Fruit fly (Drosophila melanogaster): ENCODE data around the gene fan.

Gene fan

DNA sequence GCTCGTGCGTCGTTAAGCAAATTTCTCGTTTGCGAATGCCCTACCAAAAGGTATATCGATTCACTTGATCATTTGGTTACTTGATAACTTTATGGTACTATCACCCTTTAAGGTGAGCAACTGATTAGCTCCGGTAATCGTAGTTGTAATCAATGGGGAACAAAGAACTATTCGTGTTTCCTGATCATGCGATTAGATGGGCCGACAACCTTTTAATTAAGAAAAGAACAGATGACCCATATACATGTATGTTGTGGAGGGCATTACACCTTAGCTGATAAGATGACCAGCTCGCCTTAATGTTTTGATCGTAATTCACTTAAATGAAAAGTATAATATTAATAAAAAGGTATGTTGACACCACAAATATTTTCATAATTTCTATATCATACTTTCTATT lies 35.6 kb upstream of the fan start:
- TF ChIP-seq CG4496 (GFP tag; IDR thresholded peaks at IDR 0.05) = no peak
- TF ChIP-seq CG15710 (tag; optimal IDR thresholded peaks at IDR 0.05) = no peak
- TF ChIP-seq fd96Ca (GFP tag; IDR thresholded peaks at IDR 0.05) = no peak
- TF ChIP-seq gl (tag; optimal IDR thresholded peaks at IDR 0.05) = no peak
- no peak for TF ChIP-seq Snoo (tag; optimal IDR thresholded peaks at IDR 0.05)
- TF ChIP-seq CG8301 (tag; optimal IDR thresholded peaks at IDR 0.05) = peak; percentile 33
- TF ChIP-seq CG14655 (GFP tag; optimal IDR thresholded peaks at IDR 0.05) = peak; percentile 37
- no peak for TF ChIP-seq CG9948 (tag; optimal IDR thresholded peaks at IDR 0.05)

DNA sequence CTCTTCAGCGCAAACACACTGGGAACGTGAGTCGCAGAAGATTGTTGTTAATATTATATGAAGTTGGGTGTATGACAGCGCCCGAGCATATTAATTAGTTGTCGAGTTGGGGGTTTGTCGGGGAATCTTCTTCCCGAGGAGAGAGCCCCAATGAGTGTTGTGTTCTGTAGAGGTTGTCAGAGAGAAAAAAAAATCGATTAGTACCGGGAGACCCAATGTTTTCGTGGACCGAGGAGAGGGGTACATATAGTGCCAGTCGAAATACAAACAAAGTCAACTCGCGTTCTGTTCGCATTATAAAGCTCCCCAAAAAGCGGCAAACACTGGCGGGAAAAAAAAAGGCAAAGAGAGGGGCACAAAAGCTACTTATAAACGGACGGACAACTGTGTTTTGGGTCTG lies 35.1 kb upstream of the fan start:
- TF ChIP-seq CG9948 (tag; optimal IDR thresholded peaks at IDR 0.05) (no peak), fd96Ca (GFP tag; IDR thresholded peaks at IDR 0.05) (no peak), CG14655 (GFP tag; optimal IDR thresholded peaks at IDR 0.05) (no peak), CG8159 (tag; optimal IDR thresholded peaks at IDR 0.05) (no peak), CG10348 (GFP tag; IDR thresholded peaks at IDR 0.05) (no peak)

DNA sequence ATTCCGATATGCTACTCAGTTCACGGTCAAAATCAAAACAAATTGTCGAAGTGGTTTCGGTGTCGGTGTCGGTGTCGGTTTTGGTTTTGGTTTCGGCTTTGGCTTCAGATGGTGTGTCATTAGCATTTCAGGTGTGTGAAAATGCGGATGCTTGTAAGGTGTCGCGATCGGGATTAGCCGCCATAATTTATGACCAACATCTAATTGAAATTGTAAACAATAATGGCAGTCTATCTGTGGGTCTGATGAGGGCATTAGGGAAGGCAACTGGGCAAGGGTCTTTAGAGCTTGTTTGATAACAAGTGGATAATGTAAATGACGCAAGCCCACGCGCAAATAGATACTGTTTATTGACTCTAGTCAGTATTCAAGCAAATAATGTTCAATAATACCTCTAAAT lies 34.0 kb upstream of the fan start:
- TF ChIP-seq CG13204 (GFP tag; optimal IDR thresholded peaks at IDR 0.05) = no peak
- no peak for TF ChIP-seq D1 (tag; optimal IDR thresholded peaks at IDR 0.05)
- TF ChIP-seq Snoo (tag; optimal IDR thresholded peaks at IDR 0.05) = no peak
- no peak for TF ChIP-seq CG4496 (GFP tag; IDR thresholded peaks at IDR 0.05)
- no peak for TF ChIP-seq CG32121 (GFP tag; IDR thresholded peaks at IDR 0.05)
- TF ChIP-seq EcR (GFP tag; optimal IDR thresholded peaks at IDR 0.05) = no peak
- TF ChIP-seq CG14655 (GFP tag; optimal IDR thresholded peaks at IDR 0.05) = no peak
- no peak for TF ChIP-seq CG34367 (tag; optimal IDR thresholded peaks at IDR 0.05)
- no peak for TF ChIP-seq gl (tag; optimal IDR thresholded peaks at IDR 0.05)
- TF ChIP-seq Ets98B (GFP tag; IDR thresholded peaks at IDR 0.05) = no peak
- no peak for TF ChIP-seq CG9948 (tag; optimal IDR thresholded peaks at IDR 0.05)
- no peak for TF ChIP-seq Pif1B (GFP tag; optimal IDR thresholded peaks at IDR 0.05)
- TF ChIP-seq CG12605 (GFP tag; IDR thresholded peaks at IDR 0.05) = no peak
- no peak for TF ChIP-seq CG10348 (GFP tag; IDR thresholded peaks at IDR 0.05)
- no peak for TF ChIP-seq rn (GFP tag; IDR thresholded peaks at IDR 0.05)
- TF ChIP-seq Pif1A (GFP tag; optimal IDR thresholded peaks at IDR 0.05) = no peak
- TF ChIP-seq fd96Ca (GFP tag; IDR thresholded peaks at IDR 0.05) = no peak
- no peak for TF ChIP-seq CG8159 (tag; optimal IDR thresholded peaks at IDR 0.05)
- TF ChIP-seq CG17806 (tag; optimal IDR thresholded peaks at IDR 0.05) = no peak
- no peak for TF ChIP-seq CG8301 (tag; optimal IDR thresholded peaks at IDR 0.05)

DNA sequence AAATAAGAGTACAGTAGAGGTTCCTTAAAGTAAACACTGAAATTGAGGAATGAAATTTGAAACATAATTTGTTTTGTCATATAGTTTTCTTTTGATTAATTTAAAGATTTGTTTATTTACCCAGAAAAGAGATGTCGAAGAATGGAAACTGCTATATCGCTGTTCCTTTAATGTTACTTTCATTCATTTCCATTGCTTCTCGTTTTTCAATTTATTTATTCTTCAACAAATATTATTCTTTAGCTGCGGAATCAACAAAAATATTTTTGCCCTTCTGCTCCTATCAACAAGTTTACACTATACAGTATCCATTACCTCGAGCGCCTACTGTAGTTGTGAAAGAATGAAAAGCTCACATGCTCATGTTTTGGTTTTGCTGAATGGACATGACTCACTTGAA lies 32.8 kb upstream of the fan start:
- TF ChIP-seq CG14655 (GFP tag; optimal IDR thresholded peaks at IDR 0.05) (peak; percentile 24), Pif1A (GFP tag; optimal IDR thresholded peaks at IDR 0.05) (peak; percentile 16), CG17806 (tag; optimal IDR thresholded peaks at IDR 0.05) (peak; percentile 28), CG9948 (tag; optimal IDR thresholded peaks at IDR 0.05) (peak; percentile 29), CG8301 (tag; optimal IDR thresholded peaks at IDR 0.05) (peak; percentile 10), Pif1B (GFP tag; optimal IDR thresholded peaks at IDR 0.05) (peak; percentile 17), Snoo (tag; optimal IDR thresholded peaks at IDR 0.05) (no peak), EcR (GFP tag; optimal IDR thresholded peaks at IDR 0.05) (no peak), CG8159 (tag; optimal IDR thresholded peaks at IDR 0.05) (peak; percentile 41), D1 (tag; optimal IDR thresholded peaks at IDR 0.05) (no peak), CG10348 (GFP tag; IDR thresholded peaks at IDR 0.05) (no peak), CG15710 (tag; optimal IDR thresholded peaks at IDR 0.05) (peak; percentile 21), CG4496 (GFP tag; IDR thresholded peaks at IDR 0.05) (0 out of 3 replicates have a peak, but pooled peaks have one; percentile 27)

DNA sequence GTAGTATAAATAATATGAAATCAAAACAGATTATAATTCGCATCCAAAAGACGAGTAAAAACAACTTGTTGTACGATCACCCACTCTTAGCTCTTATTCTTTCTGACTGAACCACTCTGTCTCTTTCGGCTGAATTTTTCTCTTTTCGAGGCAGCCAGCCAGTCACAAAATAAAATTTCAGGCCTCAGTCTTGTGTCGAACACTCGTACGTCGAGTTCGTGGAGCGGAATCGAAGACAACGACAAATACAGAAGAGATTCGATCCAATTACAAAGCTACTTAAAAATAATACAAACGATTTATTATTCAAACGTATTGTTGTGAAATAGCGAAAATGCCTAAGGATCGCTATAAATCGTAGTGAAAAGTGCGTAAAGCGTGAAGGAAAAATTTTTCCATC lies 31.7 kb upstream of the fan start:
- TF ChIP-seq CG14655 (GFP tag; optimal IDR thresholded peaks at IDR 0.05) (no peak), CG4496 (GFP tag; IDR thresholded peaks at IDR 0.05) (peak; percentile 64; the same call in 2 of the 3 replicates), gl (tag; optimal IDR thresholded peaks at IDR 0.05) (no peak), CG10348 (GFP tag; IDR thresholded peaks at IDR 0.05) (no peak), fd96Ca (GFP tag; IDR thresholded peaks at IDR 0.05) (no peak), Snoo (tag; optimal IDR thresholded peaks at IDR 0.05) (peak; percentile 12), CG17806 (tag; optimal IDR thresholded peaks at IDR 0.05) (no peak), CG32121 (GFP tag; IDR thresholded peaks at IDR 0.05) (0 out of 2 replicates have a peak, but pooled peaks have one; percentile 20), D1 (tag; optimal IDR thresholded peaks at IDR 0.05) (peak; percentile 12), CG13204 (GFP tag; optimal IDR thresholded peaks at IDR 0.05) (no peak), CG8159 (tag; optimal IDR thresholded peaks at IDR 0.05) (no peak), CG9948 (tag; optimal IDR thresholded peaks at IDR 0.05) (no peak), EcR (GFP tag; optimal IDR thresholded peaks at IDR 0.05) (peak; percentile 35), Ets98B (GFP tag; IDR thresholded peaks at IDR 0.05) (peak; percentile 51; the same call in 1 of the 2 replicates), CG15710 (tag; optimal IDR thresholded peaks at IDR 0.05) (no peak), Pif1B (GFP tag; optimal IDR thresholded peaks at IDR 0.05) (peak; percentile 39), Pif1A (GFP tag; optimal IDR thresholded peaks at IDR 0.05) (peak; percentile 5), CG34367 (tag; optimal IDR thresholded peaks at IDR 0.05) (no peak), CG8301 (tag; optimal IDR thresholded peaks at IDR 0.05) (peak; percentile 20), CG12605 (GFP tag; IDR thresholded peaks at IDR 0.05) (peak; percentile 40), rn (GFP tag; IDR thresholded peaks at IDR 0.05) (no peak)

DNA sequence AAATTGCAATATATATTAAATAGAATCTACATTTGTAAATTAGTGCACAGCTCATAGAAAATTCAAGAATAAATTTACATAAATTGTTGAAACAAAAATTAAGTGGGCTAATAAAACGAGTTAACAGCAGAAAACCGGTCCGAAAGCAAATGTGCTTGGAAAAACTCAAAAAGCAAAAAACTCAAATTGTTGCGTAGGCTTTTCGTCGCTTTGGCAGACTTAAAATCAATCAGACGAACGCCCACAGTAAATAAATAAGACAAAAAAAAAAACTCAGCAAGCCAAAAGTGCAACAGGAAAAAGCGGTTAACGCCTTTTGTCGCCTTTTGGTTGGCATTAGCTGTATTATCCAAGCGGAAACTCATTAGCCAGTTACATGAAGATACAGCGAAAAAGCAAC lies 31.0 kb upstream of the fan start:
- TF ChIP-seq CG14655 (GFP tag; optimal IDR thresholded peaks at IDR 0.05) (no peak), CG13204 (GFP tag; optimal IDR thresholded peaks at IDR 0.05) (no peak), CG32121 (GFP tag; IDR thresholded peaks at IDR 0.05) (no peak), CG15710 (tag; optimal IDR thresholded peaks at IDR 0.05) (no peak), rn (GFP tag; IDR thresholded peaks at IDR 0.05) (no peak), CG12605 (GFP tag; IDR thresholded peaks at IDR 0.05) (no peak), CG10348 (GFP tag; IDR thresholded peaks at IDR 0.05) (no peak), CG8159 (tag; optimal IDR thresholded peaks at IDR 0.05) (no peak), CG9948 (tag; optimal IDR thresholded peaks at IDR 0.05) (no peak), Pif1B (GFP tag; optimal IDR thresholded peaks at IDR 0.05) (no peak), fd96Ca (GFP tag; IDR thresholded peaks at IDR 0.05) (no peak), CG17806 (tag; optimal IDR thresholded peaks at IDR 0.05) (no peak)
